Worm (Caenorhabditis elegans): ENCODE results near the gene nhr-193.

Gene nhr-193

ce11 chrV:16357253-16357652, 15.1 kb downstream of the nhr-193 start, which contains the start of gene pptr-1:
TSS of gene pptr-1 (plus strand) at chrV:16357521.
- TF ChIP-seq tra-4 (tag; optimal IDR thresholded peaks at IDR 0.05) (no peak), flt-1 (GFP tag; IDR thresholded peaks at IDR 0.05) (no peak), hmg-4 (GFP tag; optimal IDR thresholded peaks at IDR 0.05) (no peak), tbx-37 (GFP tag; conservative IDR thresholded peaks at IDR 0.05) (no peak)

ce11 chrV:16361350-16361749, 19.2 kb downstream of the nhr-193 start:
- TF ChIP-seq ets-7 (tag; optimal IDR thresholded peaks at IDR 0.05) (no peak), ama-1 (optimal IDR thresholded peaks at IDR 0.05) (no peak), ceh-36 (tag; optimal IDR thresholded peaks at IDR 0.05) (no peak), tbx-11 (GFP tag; IDR thresholded peaks at IDR 0.05) (no peak), F13C5.2 (tag; optimal IDR thresholded peaks at IDR 0.05) (no peak), hnd-1 (tag; optimal IDR thresholded peaks at IDR 0.05) (no peak), ceh-13 (GFP tag; optimal IDR thresholded peaks at IDR 0.05) (no peak), flt-1 (GFP tag; IDR thresholded peaks at IDR 0.05) (no peak), tra-4 (tag; optimal IDR thresholded peaks at IDR 0.05) (no peak), tbx-37 (GFP tag; conservative IDR thresholded peaks at IDR 0.05) (no peak), hmbx-1 (tag; optimal IDR thresholded peaks at IDR 0.05) (no peak), sea-1 (GFP tag; conservative IDR thresholded peaks at IDR 0.05) (no peak), B0310.2 (tag; optimal IDR thresholded peaks at IDR 0.05) (no peak), hmg-4 (GFP tag; optimal IDR thresholded peaks at IDR 0.05) (no peak), scrt-1 (GFP tag; IDR thresholded peaks at IDR 0.05) (no peak)

ce11 chrV:16367575-16367974, 25.5 kb downstream of the nhr-193 start, which contains the start of gene W08G11.3:
TSS of gene W08G11.3 (plus strand) at chrV:16367681.
- TF ChIP-seq aly-1 (tag; optimal IDR thresholded peaks at IDR 0.05), result no peak
- peak; percentile 56 for TF ChIP-seq ama-1 (optimal IDR thresholded peaks at IDR 0.05)

DNA sequence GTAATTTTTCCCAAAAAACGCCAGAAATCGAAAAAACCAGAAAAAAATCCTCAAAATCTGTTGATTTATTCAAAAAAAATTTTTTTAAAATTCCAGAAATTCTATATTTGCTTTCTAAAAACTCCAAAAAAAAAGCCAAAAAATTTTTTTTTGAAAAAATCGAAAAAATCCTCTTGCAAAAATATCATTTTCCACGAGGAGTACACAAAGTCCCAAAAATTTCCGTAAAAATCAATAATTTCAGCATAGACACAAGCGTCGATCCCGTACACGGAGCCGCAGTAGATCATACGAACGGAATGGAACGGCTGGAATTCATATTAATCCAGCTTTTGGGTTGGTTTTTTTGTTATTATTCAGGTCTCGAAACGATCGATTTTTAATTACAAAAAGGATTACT, 26.0 kb downstream of the nhr-193 start:
- TF ChIP-seq ama-1 (optimal IDR thresholded peaks at IDR 0.05) (no peak), F13C5.2 (tag; optimal IDR thresholded peaks at IDR 0.05) (no peak), ceh-13 (GFP tag; optimal IDR thresholded peaks at IDR 0.05) (no peak), tra-4 (tag; optimal IDR thresholded peaks at IDR 0.05) (no peak), ceh-36 (tag; optimal IDR thresholded peaks at IDR 0.05) (no peak), scrt-1 (GFP tag; IDR thresholded peaks at IDR 0.05) (no peak), hnd-1 (tag; optimal IDR thresholded peaks at IDR 0.05) (no peak), B0310.2 (tag; optimal IDR thresholded peaks at IDR 0.05) (no peak), hmg-4 (GFP tag; optimal IDR thresholded peaks at IDR 0.05) (no peak), flt-1 (GFP tag; IDR thresholded peaks at IDR 0.05) (no peak), sea-1 (GFP tag; conservative IDR thresholded peaks at IDR 0.05) (no peak), aly-1 (tag; optimal IDR thresholded peaks at IDR 0.05) (no peak), pes-1 (GFP tag; IDR thresholded peaks at IDR 0.05) (no peak), ets-7 (tag; optimal IDR thresholded peaks at IDR 0.05) (no peak), tbx-37 (GFP tag; conservative IDR thresholded peaks at IDR 0.05) (no peak), hmbx-1 (tag; optimal IDR thresholded peaks at IDR 0.05) (no peak), tbx-11 (GFP tag; IDR thresholded peaks at IDR 0.05) (no peak)

- TF ChIP-seq scrt-1 (GFP tag; IDR thresholded peaks at IDR 0.05) (peak; percentile 90), tbx-37 (GFP tag; conservative IDR thresholded peaks at IDR 0.05) (peak; percentile 52; the same call in 1 of the 2 replicates), ets-7 (tag; optimal IDR thresholded peaks at IDR 0.05) (peak; percentile 39), ceh-36 (tag; optimal IDR thresholded peaks at IDR 0.05) (peak; percentile 76), tra-4 (tag; optimal IDR thresholded peaks at IDR 0.05) (peak; percentile 61), B0310.2 (tag; optimal IDR thresholded peaks at IDR 0.05) (peak; percentile 57), hmg-4 (GFP tag; optimal IDR thresholded peaks at IDR 0.05) (peak; percentile 75), pes-1 (GFP tag; IDR thresholded peaks at IDR 0.05) (peak; percentile 84), hnd-1 (tag; optimal IDR thresholded peaks at IDR 0.05) (peak; percentile 50), F13C5.2 (tag; optimal IDR thresholded peaks at IDR 0.05) (peak; percentile 76), aly-1 (tag; optimal IDR thresholded peaks at IDR 0.05) (peak; percentile 89), tbx-11 (GFP tag; IDR thresholded peaks at IDR 0.05) (peak; percentile 70), ceh-13 (GFP tag; optimal IDR thresholded peaks at IDR 0.05) (peak; percentile 43), sea-1 (GFP tag; conservative IDR thresholded peaks at IDR 0.05) (peak; percentile 75), hmbx-1 (tag; optimal IDR thresholded peaks at IDR 0.05) (no peak), ama-1 (optimal IDR thresholded peaks at IDR 0.05) (no peak), flt-1 (GFP tag; IDR thresholded peaks at IDR 0.05) (peak; percentile 78)
These were observed 27.9 kb downstream of the nhr-193 start for ce11 chrV:16370039-16370438.

- TF ChIP-seq aly-1 (tag; optimal IDR thresholded peaks at IDR 0.05) (no peak), hmg-4 (GFP tag; optimal IDR thresholded peaks at IDR 0.05) (no peak), tbx-37 (GFP tag; conservative IDR thresholded peaks at IDR 0.05) (no peak), B0310.2 (tag; optimal IDR thresholded peaks at IDR 0.05) (no peak), pes-1 (GFP tag; IDR thresholded peaks at IDR 0.05) (no peak), flt-1 (GFP tag; IDR thresholded peaks at IDR 0.05) (no peak), ceh-36 (tag; optimal IDR thresholded peaks at IDR 0.05) (no peak), sea-1 (GFP tag; conservative IDR thresholded peaks at IDR 0.05) (no peak), ets-7 (tag; optimal IDR thresholded peaks at IDR 0.05) (no peak), tra-4 (tag; optimal IDR thresholded peaks at IDR 0.05) (no peak), tbx-11 (GFP tag; IDR thresholded peaks at IDR 0.05) (no peak), hnd-1 (tag; optimal IDR thresholded peaks at IDR 0.05) (no peak), scrt-1 (GFP tag; IDR thresholded peaks at IDR 0.05) (no peak), ceh-13 (GFP tag; optimal IDR thresholded peaks at IDR 0.05) (no peak), hmbx-1 (tag; optimal IDR thresholded peaks at IDR 0.05) (no peak), F13C5.2 (tag; optimal IDR thresholded peaks at IDR 0.05) (no peak), ama-1 (optimal IDR thresholded peaks at IDR 0.05) (no peak)
These were observed 32.6 kb downstream of the nhr-193 start, which contains the start of gene srv-34 for ce11 chrV:16374676-16375075. TSS of gene srv-34 (minus strand) at chrV:16374776.

ce11 chrV:16376430-16376948, 34.4 kb downstream of the nhr-193 start:
- TF ChIP-seq B0310.2 (tag; optimal IDR thresholded peaks at IDR 0.05) (no peak), tbx-11 (GFP tag; IDR thresholded peaks at IDR 0.05) (no peak), sea-1 (GFP tag; conservative IDR thresholded peaks at IDR 0.05) (no peak)
